Worm (Caenorhabditis elegans) whole organism, L1 larva: ENCODE data around the gene osm-1.

Experiments
- aha-1 ChIP-seq: fragments of 150-350 bp; optimal IDR thresholded peaks from 2 replicates; lab custom pipeline; 2014; ENCODE audit warnings: missing biosample characterization, missing genetic modification characterization
- alr-1 ChIP-seq: fragments of 200-800 bp; sonication (Bioruptor generic); optimal IDR thresholded peaks from 2 replicates; lab custom pipeline; 2018; ENCODE audit warnings: borderline replicate concordance, mild to moderate bottlenecking, missing genetic modification characterization, missing compliant biosample characterization
- ama-1 ChIP-seq: fragments of 150-350 bp; optimal IDR thresholded peaks from 2 replicates; lab custom pipeline; 2014
- dpl-1 ChIP-seq, 3 experiments: fragments of 150-350 bp in 2 of 3; sonication (generic microtip) in 1 of 3; optimal IDR thresholded peaks; 2 replicates each; lab custom pipeline; 2014 to 2017; ENCODE audit warnings: missing biosample characterization in 3 of 3, missing genetic modification characterization in 3 of 3, missing genetic modification reagents in 3 of 3
- fkh-10 ChIP-seq: sonication (generic microtip); optimal IDR thresholded peaks from 2 replicates; lab custom pipeline; 2017; ENCODE audit warnings: missing biosample characterization, missing genetic modification reagents, missing genetic modification characterization
- lin-39 ChIP-seq: fragments of 150-350 bp; optimal IDR thresholded peaks from 2 replicates; lab custom pipeline; 2014; ENCODE audit warnings: missing biosample characterization, missing genetic modification reagents, missing genetic modification characterization
- mdl-1 ChIP-seq, 2 experiments: fragments of 150-350 bp; optimal IDR thresholded peaks; 2 replicates each; lab custom pipeline; 2014 to 2017; ENCODE audit warnings: missing biosample characterization in 2 of 2, missing genetic modification characterization in 2 of 2, inconsistent platforms in 1 of 2
- nhr-12 ChIP-seq: sonication (generic microtip); optimal IDR thresholded peaks from 2 replicates; lab custom pipeline; 2017; ENCODE audit warnings: missing biosample characterization, missing genetic modification characterization
- nhr-237 ChIP-seq: fragments of 150-350 bp; optimal IDR thresholded peaks from 2 replicates; lab custom pipeline; 2014; ENCODE audit warnings: missing biosample characterization, missing genetic modification characterization
- pag-3 ChIP-seq: sonication (generic microtip); optimal IDR thresholded peaks from 2 replicates; lab custom pipeline; 2017; ENCODE audit warnings: missing genetic modification characterization, mild to moderate bottlenecking, missing compliant biosample characterization, antibody characterized with exemption, borderline replicate concordance; ENCODE audit not compliant: insufficient read depth
- tbx-2 ChIP-seq: sonication (generic microtip); optimal IDR thresholded peaks from 2 replicates; lab custom pipeline; 2016; ENCODE audit warnings: missing genetic modification characterization, missing compliant biosample characterization
- unc-62 ChIP-seq: fragments of 150-350 bp; optimal IDR thresholded peaks from 2 replicates; lab custom pipeline; 2014; ENCODE audit warnings: missing biosample characterization, missing genetic modification reagents, missing genetic modification characterization
- zag-1 ChIP-seq: fragments of 150-350 bp; optimal IDR thresholded peaks from 2 replicates; lab custom pipeline; 2014; ENCODE audit warnings: missing biosample characterization, missing genetic modification characterization

DNA sequence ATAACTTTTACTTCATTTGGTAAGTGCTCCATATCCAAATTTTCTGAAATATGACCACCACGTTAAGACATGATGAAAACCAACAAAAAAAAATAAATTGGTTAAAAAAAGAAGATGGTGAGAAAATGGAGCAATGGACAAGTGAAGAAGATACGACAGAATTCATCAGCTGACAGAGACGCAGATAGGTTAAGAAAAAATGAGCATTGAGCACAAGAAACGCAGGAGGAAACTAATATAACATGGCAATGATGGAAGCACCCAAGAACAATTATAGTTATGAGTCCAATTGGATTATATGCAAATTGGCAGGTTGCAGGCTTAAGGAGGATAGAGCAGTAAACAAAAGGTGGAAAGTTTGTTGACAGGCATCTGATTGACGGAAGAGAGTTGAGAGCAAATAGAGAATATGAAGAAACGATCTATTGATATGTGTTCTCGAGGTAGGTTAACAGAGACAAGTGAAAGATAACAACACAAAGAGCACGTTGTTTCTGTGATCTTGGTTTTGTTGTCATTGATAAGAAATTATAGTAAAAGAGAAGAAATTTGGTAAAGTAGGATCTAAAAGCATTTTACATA, 13.5 kb downstream of the osm-1 start, which contains the start of gene K08B5.2:
- TF ChIP-seq dpl-1 (GFP tag; optimal IDR thresholded peaks at IDR 0.05; lab: Kevin White, UChicago) (no peak), nhr-12 (no peak), unc-62 (GFP tag; lab: Kevin White, UChicago) (no peak), zag-1 (no peak), aha-1 (tag; lab: Kevin White, UChicago) (no peak), nhr-237 (no peak), pag-3 (tag; lab: Kevin White, UChicago) (no peak), lin-39 (tag; lab: Kevin White, UChicago) (no peak), ama-1 (lab: Kevin White, UChicago) (no peak), fkh-10 (no peak), alr-1 (tag; lab: Kevin White, UChicago) (no peak), mdl-1 (tag; optimal IDR thresholded peaks at IDR 0.05; lab: Kevin White, UChicago) (no peak), tbx-2 (tag; lab: Kevin White, UChicago) (no peak)
